Worm (Caenorhabditis elegans) whole organism, young adult: ENCODE data around the gene enu-3.5.

Experiments used
- B0019.2 ChIP-seq: fragments of 200-800 bp; sonication (Bioruptor generic); conservative IDR thresholded peaks from 2 replicates; pipeline ENCODE4 v1.3.6; 2022; ENCODE audit warnings: missing genetic modification reagents, missing genetic modification characterization, missing compliant biosample characterization
- B0035.1 ChIP-seq: sonication (generic microtip); optimal IDR thresholded peaks from 2 replicates; lab custom pipeline; 2016; ENCODE audit warnings: missing genetic modification characterization, mild to moderate bottlenecking, missing compliant biosample characterization, missing genotype, missing genetic modification reagents
- B0261.1 ChIP-seq: sonication (generic microtip); optimal IDR thresholded peaks from 2 replicates; lab custom pipeline; 2016; ENCODE audit warnings: mild to moderate bottlenecking, missing genetic modification characterization, moderate library complexity, missing compliant biosample characterization
- C06A6.2 ChIP-seq: fragments of 200-800 bp; sonication (Bioruptor generic); conservative IDR thresholded peaks from 2 replicates; pipeline ENCODE4 v1.3.6; 2022; ENCODE audit warnings: missing genetic modification characterization, missing compliant biosample characterization
- C17E4.6 ChIP-seq: fragments of 200-800 bp; sonication (Bioruptor generic); IDR thresholded peaks from 2 replicates; pipeline ENCODE4 v1.3.6; 2022; ENCODE audit warnings: missing genetic modification reagents, missing genetic modification characterization, missing compliant biosample characterization
- F10E7.11 ChIP-seq: sonication (generic microtip); optimal IDR thresholded peaks from 2 replicates; lab custom pipeline; 2017; ENCODE audit warnings: mild to moderate bottlenecking, missing genetic modification characterization, moderate library complexity, missing compliant biosample characterization
- F22D6.2 ChIP-seq: sonication (generic microtip); optimal IDR thresholded peaks from 2 replicates; lab custom pipeline; 2016; ENCODE audit warnings: mild to moderate bottlenecking, missing genetic modification characterization, missing compliant biosample characterization
- F33H1.4 ChIP-seq: fragments of 200-800 bp; sonication (Bioruptor generic); IDR thresholded peaks from 2 replicates; pipeline ENCODE4 v1.3.6; 2022; ENCODE audit warnings: missing genetic modification reagents, missing genetic modification characterization, missing compliant biosample characterization
- F55B11.4 ChIP-seq: sonication (generic microtip); optimal IDR thresholded peaks from 2 replicates; lab custom pipeline; 2016; ENCODE audit warnings: missing compliant biosample characterization, missing genetic modification characterization, borderline replicate concordance; ENCODE audit not compliant: insufficient read depth
- F57A8.1 ChIP-seq: fragments of 200-800 bp; sonication (Bioruptor generic); optimal IDR thresholded peaks from 2 replicates; lab custom pipeline; 2018; ENCODE audit warnings: mild to moderate bottlenecking, missing genetic modification characterization, moderate library complexity, missing compliant biosample characterization
- Y53G8AR.9 ChIP-seq: fragments of 200-800 bp; sonication (Bioruptor generic); conservative IDR thresholded peaks from 2 replicates; pipeline ENCODE4 v1.3.6; 2022; ENCODE audit warnings: missing genetic modification reagents, missing genetic modification characterization, missing compliant biosample characterization
- Y56A3A.18 ChIP-seq: fragments of 200-800 bp; sonication (Bioruptor generic); IDR thresholded peaks from 2 replicates; pipeline ENCODE4 v1.3.6; 2022; ENCODE audit warnings: missing genetic modification reagents, missing genetic modification characterization, missing compliant biosample characterization
- Y79H2A.3 ChIP-seq: fragments of 200-800 bp; sonication (Bioruptor generic); conservative IDR thresholded peaks from 2 replicates; pipeline ENCODE4 v1.3.6; 2022; ENCODE audit warnings: missing genetic modification reagents, missing genetic modification characterization, missing compliant biosample characterization
- athp-1 ChIP-seq: sonication (generic microtip); optimal IDR thresholded peaks from 2 replicates; lab custom pipeline; 2017; ENCODE audit warnings: mild to moderate bottlenecking, missing genetic modification characterization, missing compliant biosample characterization
- attf-3 ChIP-seq: fragments of 200-800 bp; sonication (Bioruptor generic); conservative IDR thresholded peaks from 2 replicates; pipeline ENCODE4 v1.3.6; 2022; ENCODE audit warnings: missing genetic modification reagents, missing genetic modification characterization, missing compliant biosample characterization
- bed-2 ChIP-seq: fragments of 200-800 bp; sonication (Bioruptor generic); IDR thresholded peaks from 2 replicates; pipeline ENCODE4 v1.3.6; 2022; ENCODE audit warnings: missing genetic modification reagents, missing genetic modification characterization, missing compliant biosample characterization
- ceh-100 ChIP-seq: fragments of 200-800 bp; sonication (Bioruptor generic); IDR thresholded peaks from 2 replicates; pipeline ENCODE4 v1.3.6; 2022; ENCODE audit warnings: missing genetic modification reagents, missing genetic modification characterization, missing compliant biosample characterization
- ceh-27 ChIP-seq: fragments of 200-800 bp; sonication (Bioruptor generic); optimal IDR thresholded peaks from 2 replicates; lab custom pipeline; 2018; ENCODE audit warnings: mild to moderate bottlenecking, missing genetic modification characterization, moderate library complexity, missing compliant biosample characterization
- ceh-79 ChIP-seq: sonication (generic microtip); optimal IDR thresholded peaks from 2 replicates; lab custom pipeline; 2017; ENCODE audit warnings: mild to moderate bottlenecking, missing genetic modification characterization, missing compliant biosample characterization
- ceh-91 ChIP-seq: fragments of 200-800 bp; sonication (Bioruptor generic); IDR thresholded peaks from 2 replicates; pipeline ENCODE4 v1.3.6; 2022; ENCODE audit warnings: missing genetic modification reagents, missing genetic modification characterization, missing compliant biosample characterization
- egl-44 ChIP-seq: fragments of 200-800 bp; sonication (Bioruptor generic); IDR thresholded peaks from 2 replicates; pipeline ENCODE4 v1.3.6; 2022; ENCODE audit warnings: missing genetic modification reagents, missing genetic modification characterization, missing compliant biosample characterization
- ets-4 ChIP-seq: fragments of 200-800 bp; sonication (Bioruptor generic); optimal IDR thresholded peaks from 2 replicates; lab custom pipeline; 2018; ENCODE audit warnings: mild to moderate bottlenecking, missing genetic modification characterization, missing compliant biosample characterization
- let-526 ChIP-seq: fragments of 200-800 bp; sonication (Bioruptor generic); IDR thresholded peaks from 2 replicates; pipeline ENCODE4 v1.3.6; 2022; ENCODE audit warnings: missing genetic modification reagents, missing genetic modification characterization, missing compliant biosample characterization
- lsl-1 ChIP-seq: fragments of 200-800 bp; sonication (Bioruptor generic); optimal IDR thresholded peaks from 2 replicates; lab custom pipeline; 2018; ENCODE audit warnings: mild to moderate bottlenecking, missing genetic modification characterization, moderate library complexity, missing compliant biosample characterization
- mel-28 ChIP-seq: sonication (generic microtip); optimal IDR thresholded peaks from 2 replicates; lab custom pipeline; 2016; ENCODE audit warnings: borderline replicate concordance, mild to moderate bottlenecking, missing genetic modification characterization, missing compliant biosample characterization
- mxl-1 ChIP-seq: sonication (generic microtip); optimal IDR thresholded peaks from 2 replicates; lab custom pipeline; 2016; ENCODE audit warnings: missing genetic modification characterization, missing compliant biosample characterization
- nfyb-1 ChIP-seq: fragments of 200-800 bp; sonication (Bioruptor generic); IDR thresholded peaks from 2 replicates; pipeline ENCODE4 v1.3.6; 2022; ENCODE audit warnings: missing genetic modification reagents, missing genetic modification characterization, missing compliant biosample characterization
- nhr-120 ChIP-seq: fragments of 200-800 bp; sonication (Bioruptor generic); IDR thresholded peaks from 2 replicates; pipeline ENCODE4 v1.3.6; 2022; ENCODE audit warnings: missing genetic modification characterization, missing compliant biosample characterization
- pha-4 ChIP-seq: fragments of 150-350 bp; sonication (generic microtip); optimal IDR thresholded peaks from 2 replicates; lab custom pipeline; 2014; ENCODE audit warnings: missing biosample characterization, missing genetic modification reagents, missing genetic modification characterization
- sdz-38 ChIP-seq: sonication (generic microtip); optimal IDR thresholded peaks from 2 replicates; lab custom pipeline; 2016; ENCODE audit warnings: missing genotype, missing genetic modification characterization, missing compliant biosample characterization
- snpc-4 ChIP-seq, 5 experiments: fragments of 150-350 bp in 1 of 5; sonication (generic microtip) in 4 of 5; optimal IDR thresholded peaks; 2 replicates each; lab custom pipeline; 2014 to 2018; ENCODE audit warnings: missing genetic modification characterization in 5 of 5, missing biosample characterization in 3 of 5, antibody characterized with exemption in 2 of 5, mild to moderate bottlenecking in 2 of 5, missing compliant biosample characterization in 2 of 5, missing genotype in 2 of 5, moderate library complexity in 2 of 5, missing genetic modification reagents in 1 of 5
- tbp1 ChIP-seq: fragments of 200-800 bp; sonication (Bioruptor generic); optimal IDR thresholded peaks from 2 replicates; lab custom pipeline; 2018; ENCODE audit warnings: mild to moderate bottlenecking, missing genetic modification characterization, missing compliant biosample characterization
- tlf-1 ChIP-seq: fragments of 200-800 bp; sonication (Bioruptor generic); optimal IDR thresholded peaks from 2 replicates; lab custom pipeline; 2018; ENCODE audit warnings: mild to moderate bottlenecking, missing genetic modification characterization, missing compliant biosample characterization
- xnd-1 ChIP-seq: sonication (generic microtip); optimal IDR thresholded peaks from 2 replicates; lab custom pipeline; 2016; ENCODE audit warnings: missing genotype, missing genetic modification reagents, missing genetic modification characterization, missing compliant biosample characterization
- zfh-2 ChIP-seq: fragments of 200-800 bp; sonication (Bioruptor generic); conservative IDR thresholded peaks from 2 replicates; pipeline ENCODE4 v1.3.6; 2022; ENCODE audit warnings: missing genetic modification reagents, missing genetic modification characterization, missing compliant biosample characterization
- zim-3 ChIP-seq: sonication (generic microtip); optimal IDR thresholded peaks from 2 replicates; lab custom pipeline; 2017; ENCODE audit warnings: mild to moderate bottlenecking, missing genetic modification characterization, moderate library complexity, missing compliant biosample characterization

enu-3.5 gene

ce11 chrIII:12855394-12855793 lies 22.6 kb upstream of the enu-3.5 start, which contains the start of gene Y37D8A.5:
Gene Y37D8A.5 (minus strand): TSS chrIII:12855494.
- TF ChIP-seq F33H1.4 (no peak), zfh-2 (no peak), F55B11.4 (tag; lab: Kevin White, UChicago) (no peak), ets-4 (GFP tag; lab: Kevin White, UChicago) (no peak), lsl-1 (GFP tag; lab: Kevin White, UChicago) (no peak), Y79H2A.3 (no peak), F10E7.11 (tag; lab: Kevin White, UChicago) (no peak)

- no peak for TF ChIP-seq C06A6.2 (GFP tag; lab: Robert Waterston, UW)
- TF ChIP-seq C17E4.6 (GFP tag; lab: Robert Waterston, UW): no peak
- TF ChIP-seq mel-28: no peak
- no peak for TF ChIP-seq F55B11.4 (tag; lab: Kevin White, UChicago)
- no peak for TF ChIP-seq B0019.2 (GFP tag; lab: Robert Waterston, UW)
- TF ChIP-seq athp-1 (tag; lab: Kevin White, UChicago): no peak
- no peak for TF ChIP-seq zim-3 (tag; lab: Kevin White, UChicago)
- no peak for TF ChIP-seq xnd-1
- no peak for TF ChIP-seq attf-3 (GFP tag; lab: Robert Waterston, UW)
- TF ChIP-seq tlf-1 (GFP tag; lab: Kevin White, UChicago): no peak
- TF ChIP-seq pha-4 (tag; lab: Kevin White, UChicago): no peak
- no peak for TF ChIP-seq bed-2
- no peak for TF ChIP-seq nhr-120 (GFP tag; lab: Robert Waterston, UW)
Observed at ce11 chrIII:12856628-12857027, 21.4 kb upstream of the enu-3.5 start, which contains the start of gene Y37D8A.26. Gene Y37D8A.26 (minus strand): TSS chrIII:12856728.

- TF ChIP-seq F22D6.2: no peak
- no peak for TF ChIP-seq let-526 (GFP tag; lab: Robert Waterston, UW)
- TF ChIP-seq Y56A3A.18 (GFP tag; lab: Robert Waterston, UW): no peak
- no peak for TF ChIP-seq ceh-91 (GFP tag; lab: Robert Waterston, UW)
- TF ChIP-seq ceh-27: no peak
- TF ChIP-seq ceh-100 (GFP tag; lab: Robert Waterston, UW): no peak
- no peak for TF ChIP-seq tbp1 (GFP tag; lab: Kevin White, UChicago)
- TF ChIP-seq snpc-4 (GFP tag; optimal IDR thresholded peaks at IDR 0.05; lab: Kevin White, UChicago): no peak
- no peak for TF ChIP-seq snpc-4 (tag; optimal IDR thresholded peaks at IDR 0.05; lab: Kevin White, UChicago)
- TF ChIP-seq ceh-79 (tag; lab: Kevin White, UChicago): no peak
- TF ChIP-seq mxl-1 (tag; lab: Kevin White, UChicago): no peak
- TF ChIP-seq F57A8.1 (GFP tag; lab: Kevin White, UChicago): no peak
- TF ChIP-seq nfyb-1 (GFP tag; lab: Robert Waterston, UW): no peak
- no peak for TF ChIP-seq Y79H2A.3
- TF ChIP-seq B0261.1 (tag; lab: Kevin White, UChicago): no peak
- no peak for TF ChIP-seq Y53G8AR.9 (GFP tag; lab: Robert Waterston, UW)
Observed at ce11 chrIII:12860119-12860518, 17.9 kb upstream of the enu-3.5 start.

- no peak for TF ChIP-seq egl-44 (GFP tag; lab: Robert Waterston, UW)
- TF ChIP-seq B0035.1 (tag; lab: Kevin White, UChicago): no peak
- TF ChIP-seq sdz-38: no peak
Observed at ce11 chrIII:12864648-12865047, 13.3 kb upstream of the enu-3.5 start, which contains the start of gene Y37D8A.8. Gene Y37D8A.8 (plus strand): TSS chrIII:12864948.
